Fruit fly (Drosophila melanogaster) whole organism, prepupa: Measurements from ENCODE around the gene CG32270.
A peak's percentile ranks its signal among the peaks of the same experiment; 100 is the strongest.

ENCODE experiments used
- Blimp-1 ChIP-seq: fragments of 200-800 bp; sonication (Bioruptor generic); optimal IDR thresholded peaks from 3 replicates; lab custom pipeline; 2017; ENCODE audit warnings: missing biosample characterization, missing genetic modification characterization, mild to moderate bottlenecking, moderate library complexity, missing genetic modification reagents
- CG10631 ChIP-seq: fragments of 200-800 bp; sonication (Bioruptor generic); optimal IDR thresholded peaks from 2 replicates; lab custom pipeline; 2016; ENCODE audit warnings: missing biosample characterization, missing genetic modification characterization
- CG10669 ChIP-seq: fragments of 200-800 bp; sonication (Bioruptor generic); optimal IDR thresholded peaks from 3 replicates; lab custom pipeline; 2018; ENCODE audit warnings: missing biosample characterization, mild to moderate bottlenecking, missing genetic modification characterization, moderate library complexity
- CG11294 ChIP-seq: fragments of 200-800 bp; sonication (Bioruptor generic); IDR thresholded peaks from 2 replicates; pipeline ENCODE4 v1.3.6; 2022; ENCODE audit warnings: missing biosample characterization, missing genetic modification characterization
- CG11762 ChIP-seq: fragments of 200-800 bp; sonication (Bioruptor generic); optimal IDR thresholded peaks from 3 replicates; lab custom pipeline; 2016; ENCODE audit warnings: missing biosample characterization, missing genetic modification characterization; ENCODE audit not compliant: insufficient read depth
- CG11902 ChIP-seq: fragments of 200-800 bp; sonication (Bioruptor generic); optimal IDR thresholded peaks from 3 replicates; lab custom pipeline; 2016; ENCODE audit warnings: missing biosample characterization, missing genetic modification characterization
- CG3032 ChIP-seq: fragments of 200-800 bp; optimal IDR thresholded peaks from 2 replicates; lab custom pipeline; 2019; ENCODE audit warnings: missing biosample characterization, mild to moderate bottlenecking, missing genetic modification characterization, moderate library complexity
- CG31627 ChIP-seq: fragments of 200-800 bp; sonication (Bioruptor generic); optimal IDR thresholded peaks from 3 replicates; lab custom pipeline; 2016; ENCODE audit warnings: missing biosample characterization, missing genetic modification characterization
- CG32006 ChIP-seq: fragments of 200-800 bp; sonication (Bioruptor generic); optimal IDR thresholded peaks from 3 replicates; lab custom pipeline; 2017; ENCODE audit warnings: missing biosample characterization, mild to moderate bottlenecking, missing genetic modification characterization
- CG34406 ChIP-seq: fragments of 200-800 bp; sonication (Bioruptor generic); optimal IDR thresholded peaks from 3 replicates; lab custom pipeline; 2016; ENCODE audit warnings: missing biosample characterization, missing genetic modification characterization
- CG3919 ChIP-seq: fragments of 200-800 bp; sonication (Bioruptor generic); optimal IDR thresholded peaks from 3 replicates; lab custom pipeline; 2016; ENCODE audit warnings: missing biosample characterization, missing genetic modification characterization
- CG6276 ChIP-seq: fragments of 200-800 bp; sonication (Bioruptor generic); optimal IDR thresholded peaks from 2 replicates; lab custom pipeline; 2017; ENCODE audit warnings: missing biosample characterization, mild to moderate bottlenecking, missing genetic modification characterization
- CG6792 ChIP-seq: fragments of 200-800 bp; sonication (Bioruptor generic); optimal IDR thresholded peaks from 3 replicates; lab custom pipeline; 2016; ENCODE audit warnings: missing biosample characterization, missing genetic modification characterization
- CG6854 ChIP-seq: fragments of 200-800 bp; sonication (Bioruptor generic); optimal IDR thresholded peaks from 2 replicates; lab custom pipeline; 2017; ENCODE audit warnings: missing biosample characterization, mild to moderate bottlenecking, missing genetic modification characterization
- CG8119 ChIP-seq: fragments of 200-800 bp; sonication (Bioruptor generic); IDR thresholded peaks from 3 replicates; pipeline ENCODE4 v1.3.6; 2022; ENCODE audit warnings: missing biosample characterization, missing genetic modification characterization
- CG8319 ChIP-seq: fragments of 200-800 bp; sonication (Bioruptor generic); optimal IDR thresholded peaks from 3 replicates; lab custom pipeline; 2016; ENCODE audit warnings: missing biosample characterization, missing genetic modification characterization
- CG8632 ChIP-seq: fragments of 200-800 bp; sonication (Bioruptor generic); optimal IDR thresholded peaks from 3 replicates; lab custom pipeline; 2016; ENCODE audit warnings: missing biosample characterization, missing genetic modification characterization
- CG9139 ChIP-seq: fragments of 200-800 bp; sonication (Bioruptor generic); optimal IDR thresholded peaks from 3 replicates; lab custom pipeline; 2017; ENCODE audit warnings: missing biosample characterization, mild to moderate bottlenecking, missing genetic modification characterization
- Eip75B ChIP-seq: fragments of 200-800 bp; sonication (Bioruptor generic); optimal IDR thresholded peaks from 3 replicates; lab custom pipeline; 2016; ENCODE audit warnings: missing biosample characterization, missing genetic modification characterization
- Eip78C ChIP-seq: fragments of 200-800 bp; sonication (Bioruptor generic); peaks from one replicate; lab custom pipeline; 2016; ENCODE audit warnings: missing biosample characterization, missing genetic modification characterization
- Eip93F ChIP-seq: fragments of 200-800 bp; sonication (Bioruptor generic); optimal IDR thresholded peaks from 2 replicates; lab custom pipeline; 2016; ENCODE audit warnings: missing biosample characterization, mild to moderate bottlenecking, missing genetic modification characterization
- Ets21C ChIP-seq: fragments of 200-800 bp; sonication (Bioruptor generic); optimal IDR thresholded peaks from 3 replicates; lab custom pipeline; 2016; ENCODE audit warnings: missing biosample characterization, missing genetic modification characterization
- Gug ChIP-seq: fragments of 200-800 bp; sonication (Bioruptor generic); IDR thresholded peaks from 2 replicates; pipeline ENCODE4 v1.3.6; 2022; ENCODE audit warnings: missing biosample characterization, missing genetic modification characterization
- Hr38 ChIP-seq: sonication (Bioruptor generic); optimal IDR thresholded peaks from 2 replicates; lab custom pipeline; 2016; ENCODE audit warnings: missing biosample characterization, missing genetic modification characterization
- Hr39 ChIP-seq: fragments of 200-800 bp; sonication (Bioruptor generic); optimal IDR thresholded peaks from 2 replicates; lab custom pipeline; 2016; ENCODE audit warnings: missing biosample characterization, missing genetic modification characterization
- Hr4 ChIP-seq: fragments of 200-800 bp; sonication (Bioruptor generic); optimal IDR thresholded peaks from 3 replicates; lab custom pipeline; 2016; ENCODE audit warnings: missing biosample characterization, missing genetic modification characterization
- Lpt ChIP-seq: fragments of 200-800 bp; sonication (Bioruptor generic); optimal IDR thresholded peaks from 3 replicates; lab custom pipeline; 2016; ENCODE audit warnings: missing biosample characterization, missing genetic modification characterization
- Met ChIP-seq: fragments of 200-800 bp; sonication (Bioruptor generic); optimal IDR thresholded peaks from 3 replicates; lab custom pipeline; 2016; ENCODE audit warnings: missing biosample characterization, missing genetic modification characterization
- OdsH ChIP-seq: fragments of 200-800 bp; sonication (Bioruptor generic); optimal IDR thresholded peaks from 3 replicates; lab custom pipeline; 2016; ENCODE audit warnings: missing biosample characterization, missing genetic modification characterization
- Smox ChIP-seq: fragments of 200-800 bp; sonication (Bioruptor generic); optimal IDR thresholded peaks from 3 replicates; lab custom pipeline; 2016; ENCODE audit warnings: missing biosample characterization, missing genetic modification characterization
- Sox102F ChIP-seq: fragments of 200-800 bp; sonication (Bioruptor generic); optimal IDR thresholded peaks from 2 replicates; lab custom pipeline; 2016; ENCODE audit warnings: missing biosample characterization, mild to moderate bottlenecking, missing genetic modification characterization
- Sox14 ChIP-seq: fragments of 200-800 bp; sonication (Bioruptor generic); optimal IDR thresholded peaks from 3 replicates; lab custom pipeline; 2016; ENCODE audit warnings: missing biosample characterization, missing genetic modification characterization
- Sox15 ChIP-seq: fragments of 200-800 bp; sonication (Bioruptor generic); optimal IDR thresholded peaks from 3 replicates; lab custom pipeline; 2016; ENCODE audit warnings: missing biosample characterization, missing genetic modification characterization
- achi ChIP-seq: fragments of 200-800 bp; sonication (Bioruptor generic); optimal IDR thresholded peaks from 3 replicates; lab custom pipeline; 2016; ENCODE audit warnings: missing biosample characterization, missing genetic modification characterization
- acj6 ChIP-seq: fragments of 200-800 bp; sonication (Bioruptor generic); optimal IDR thresholded peaks from 3 replicates; lab custom pipeline; 2016; ENCODE audit warnings: missing biosample characterization, missing genetic modification characterization
- cyc ChIP-seq: fragments of 200-800 bp; sonication (Bioruptor generic); optimal IDR thresholded peaks from 3 replicates; lab custom pipeline; 2016; ENCODE audit warnings: missing biosample characterization, missing genetic modification characterization
- dac ChIP-seq: fragments of 200-800 bp; sonication (Bioruptor generic); optimal IDR thresholded peaks from 2 replicates; lab custom pipeline; 2017; ENCODE audit warnings: missing biosample characterization, mild to moderate bottlenecking, missing genetic modification characterization
- dsx ChIP-seq: fragments of 200-800 bp; optimal IDR thresholded peaks from 3 replicates; lab custom pipeline; 2019; ENCODE audit warnings: missing biosample characterization, mild to moderate bottlenecking, missing genetic modification characterization, moderate library complexity; ENCODE audit not compliant: poor library complexity, severe bottlenecking
- eg ChIP-seq: fragments of 200-800 bp; sonication (Bioruptor generic); IDR thresholded peaks from 3 replicates; pipeline ENCODE4 v1.3.6; 2022; ENCODE audit warnings: missing biosample characterization, missing genetic modification characterization
- esn ChIP-seq: fragments of 200-800 bp; sonication (Bioruptor generic); optimal IDR thresholded peaks from 2 replicates; lab custom pipeline; 2016; ENCODE audit warnings: missing biosample characterization, mild to moderate bottlenecking, missing genetic modification characterization, moderate library complexity
- fd59A ChIP-seq: fragments of 200-800 bp; sonication (Bioruptor generic); optimal IDR thresholded peaks from 2 replicates; lab custom pipeline; 2017; ENCODE audit warnings: missing biosample characterization, mild to moderate bottlenecking, missing genetic modification characterization, missing genetic modification reagents
- fd85E ChIP-seq: fragments of 200-800 bp; sonication (Bioruptor generic); optimal IDR thresholded peaks from 3 replicates; lab custom pipeline; 2016; ENCODE audit warnings: missing biosample characterization, missing genetic modification characterization
- fkh ChIP-seq: fragments of 200-800 bp; sonication (Bioruptor generic); optimal IDR thresholded peaks from 3 replicates; lab custom pipeline; 2017; ENCODE audit warnings: missing biosample characterization, mild to moderate bottlenecking, missing genetic modification characterization, moderate library complexity
- lz ChIP-seq: fragments of 200-800 bp; sonication (Bioruptor generic); optimal IDR thresholded peaks from 3 replicates; lab custom pipeline; 2016; ENCODE audit warnings: missing biosample characterization, missing genetic modification characterization
- pdm3 ChIP-seq: fragments of 200-800 bp; sonication (Bioruptor generic); optimal IDR thresholded peaks from 3 replicates; lab custom pipeline; 2016; ENCODE audit warnings: missing biosample characterization, missing genetic modification characterization
- salr ChIP-seq, 2 experiments: fragments of 200-800 bp; sonication (Bioruptor generic); optimal IDR thresholded peaks; 3 replicates each; lab custom pipeline; 2016 to 2018; ENCODE audit warnings: missing biosample characterization in 2 of 2, missing genetic modification characterization in 2 of 2, mild to moderate bottlenecking in 1 of 2
- ss ChIP-seq, 2 experiments: fragments of 200-800 bp; sonication (Bioruptor generic); optimal IDR thresholded peaks; 2 replicates in 1 of 2; 3 replicates in 1 of 2; lab custom pipeline; 2017 to 2018; ENCODE audit warnings: mild to moderate bottlenecking in 2 of 2, missing biosample characterization in 2 of 2, missing genetic modification characterization in 2 of 2, moderate library complexity in 1 of 2
- svp ChIP-seq: fragments of 200-800 bp; sonication (Bioruptor generic); peaks from one replicate; lab custom pipeline; 2016; ENCODE audit warnings: missing biosample characterization, missing genetic modification characterization
- topi ChIP-seq: fragments of 200-800 bp; sonication (Bioruptor generic); optimal IDR thresholded peaks from 3 replicates; lab custom pipeline; 2016; ENCODE audit warnings: missing biosample characterization, missing genetic modification characterization

The CG32270 gene

DNA sequence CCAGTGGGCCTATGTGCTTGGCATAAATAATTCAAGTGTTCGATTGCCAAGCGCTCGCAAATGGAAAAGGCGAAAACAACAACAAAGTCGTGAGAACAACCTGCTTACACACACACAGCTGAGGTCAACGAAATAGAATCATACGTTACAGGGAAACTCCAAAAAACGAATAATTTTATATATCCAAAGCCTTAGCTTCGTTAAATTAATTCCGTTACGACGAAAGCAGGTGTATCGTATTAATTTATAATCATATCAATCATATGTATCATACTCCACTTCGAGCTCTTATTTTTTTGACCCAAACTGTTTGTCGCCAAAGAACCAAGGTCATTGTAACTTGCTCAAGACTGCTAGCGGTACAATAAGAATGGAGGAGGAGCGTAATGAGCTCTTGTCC is 29.3 kb downstream of the CG32270 start (continued):
- TF ChIP-seq OdsH, result no peak
- peak in 1 of 2 experiments; percentile 89 for TF ChIP-seq ss (GFP tag; optimal IDR thresholded peaks at IDR 0.05; lab: Kevin White, UChicago)
- TF ChIP-seq cyc (GFP tag; lab: Kevin White, UChicago), result peak; percentile 93
- peak; percentile 78 for TF ChIP-seq CG11294 (GFP tag; lab: Robert Waterston, UW)
- TF ChIP-seq CG34406, result peak; percentile 89
- TF ChIP-seq salr (GFP tag; optimal IDR thresholded peaks at IDR 0.05; lab: Kevin White, UChicago), result peak in 1 of 2 experiments; percentile 84
- no peak for TF ChIP-seq CG6276
- peak; percentile 98 for TF ChIP-seq Eip78C (GFP tag; lab: Kevin White, UChicago)
- TF ChIP-seq Sox14 (GFP tag; lab: Kevin White, UChicago), result peak; percentile 93
- peak; percentile 93 for TF ChIP-seq CG6792 (GFP tag; lab: Kevin White, UChicago)
- TF ChIP-seq svp (GFP tag; lab: Kevin White, UChicago), result no peak
- peak; percentile 95 for TF ChIP-seq Hr39
- TF ChIP-seq Gug (GFP tag; lab: Robert Waterston, UW), result peak; percentile 86
- TF ChIP-seq Smox (GFP tag; lab: Kevin White, UChicago), result no peak
- TF ChIP-seq CG9139 (GFP tag; lab: Kevin White, UChicago), result peak; percentile 86
- peak; percentile 93 for TF ChIP-seq CG10669 (GFP tag; lab: Kevin White, UChicago)
- peak; percentile 35 for TF ChIP-seq dac (GFP tag; lab: Kevin White, UChicago)
- TF ChIP-seq acj6, result peak; percentile 89
- peak; percentile 84 for TF ChIP-seq CG8119
- peak; percentile 93 for TF ChIP-seq lz (GFP tag; lab: Kevin White, UChicago)
- TF ChIP-seq topi (GFP tag; lab: Kevin White, UChicago), result peak; percentile 94
- peak; percentile 83 for TF ChIP-seq CG11762
- peak; percentile 67 for TF ChIP-seq fd85E (GFP tag; lab: Kevin White, UChicago)
- TF ChIP-seq CG8319 (GFP tag; lab: Kevin White, UChicago), result peak; percentile 85
- TF ChIP-seq CG6854 (GFP tag; lab: Kevin White, UChicago), result peak; percentile 89
- TF ChIP-seq, all 60 proteins: peak for 49

DNA sequence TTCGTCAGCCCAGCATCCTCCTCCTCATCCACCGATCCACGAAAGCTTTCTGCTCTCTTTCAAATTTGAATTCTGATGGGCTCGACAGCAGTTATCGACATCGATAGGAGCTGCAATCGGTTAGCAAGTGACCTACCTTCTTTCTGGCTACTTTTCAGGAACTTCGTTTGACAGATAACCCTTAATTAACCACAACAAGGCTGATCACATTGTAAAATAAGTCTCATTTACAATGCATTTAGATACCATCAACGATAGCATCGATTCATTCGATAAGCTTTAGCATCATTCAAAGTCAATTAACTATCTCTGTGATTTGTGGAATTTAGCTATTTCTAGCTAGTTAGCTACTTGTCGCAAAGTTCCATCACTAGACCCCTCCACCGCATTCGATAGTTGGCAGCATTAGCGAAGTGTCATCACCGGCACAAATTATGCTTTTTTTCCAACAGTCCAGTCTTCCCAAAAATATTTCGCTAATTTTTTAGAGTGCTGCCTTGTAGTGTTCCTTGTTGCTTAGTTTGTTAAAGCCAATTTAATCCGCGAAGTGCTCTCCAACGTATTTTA is 30.2 kb downstream of the CG32270 start, which contains the start of the genes MnM and Girdin:
TSS of gene MnM (minus strand) at position 51 of the 567 bp plus-strand sequence.
TSS of gene Girdin (plus strand) at position 401 of the 567 bp plus-strand sequence.
- TF ChIP-seq dsx, result no peak
- no peak for TF ChIP-seq Eip93F (GFP tag; lab: Kevin White, UChicago)
- TF ChIP-seq CG6276, result no peak
- no peak for TF ChIP-seq achi (GFP tag; lab: Kevin White, UChicago)
- no peak for TF ChIP-seq eg
- TF ChIP-seq Met, result no peak
- no peak for TF ChIP-seq svp (GFP tag; lab: Kevin White, UChicago)
- TF ChIP-seq CG10631 (GFP tag; lab: Kevin White, UChicago), result no peak
- TF ChIP-seq CG3919 (GFP tag; lab: Kevin White, UChicago), result no peak
- TF ChIP-seq Hr4 (GFP tag; lab: Kevin White, UChicago), result no peak
- no peak for TF ChIP-seq CG11902 (GFP tag; lab: Kevin White, UChicago)
- peak; percentile 81 for TF ChIP-seq Hr39
- TF ChIP-seq CG31627 (GFP tag; lab: Kevin White, UChicago), result peak; percentile 79
- peak; percentile 59 for TF ChIP-seq Smox (GFP tag; lab: Kevin White, UChicago)
- TF ChIP-seq Blimp-1 (GFP tag; lab: Kevin White, UChicago), result no peak
- peak; percentile 11 for TF ChIP-seq CG34406
- peak; percentile 6 for TF ChIP-seq fd59A (GFP tag; lab: Kevin White, UChicago)
- no peak for TF ChIP-seq topi (GFP tag; lab: Kevin White, UChicago)
- peak; percentile 38 for TF ChIP-seq Sox15 (GFP tag; lab: Kevin White, UChicago)
- no peak for TF ChIP-seq CG6792 (GFP tag; lab: Kevin White, UChicago)
- TF ChIP-seq Hr38 (GFP tag; lab: Kevin White, UChicago), result no peak
- TF ChIP-seq Eip78C (GFP tag; lab: Kevin White, UChicago), result no peak
- TF ChIP-seq pdm3 (GFP tag; lab: Kevin White, UChicago), result no peak
- TF ChIP-seq fkh (GFP tag; lab: Kevin White, UChicago), result no peak
- no peak for TF ChIP-seq CG11762
- peak; percentile 84 for TF ChIP-seq lz (GFP tag; lab: Kevin White, UChicago)
- TF ChIP-seq CG32006 (GFP tag; lab: Kevin White, UChicago), result no peak
- TF ChIP-seq CG3032, result peak; percentile 44
- TF ChIP-seq Eip75B (GFP tag; lab: Kevin White, UChicago), result no peak
- TF ChIP-seq CG8119, result no peak
- no peak for TF ChIP-seq Ets21C
- no peak for TF ChIP-seq Sox102F (GFP tag; lab: Kevin White, UChicago)
- TF ChIP-seq esn (GFP tag; lab: Kevin White, UChicago), result peak; percentile 76
- peak; percentile 19 for TF ChIP-seq Lpt (GFP tag; lab: Kevin White, UChicago)
- no peak for TF ChIP-seq ss (GFP tag; optimal IDR thresholded peaks at IDR 0.05; lab: Kevin White, UChicago)
- no peak for TF ChIP-seq CG8632 (GFP tag; lab: Kevin White, UChicago)
- peak; percentile 28; the same call in 1 of the 2 replicates for TF ChIP-seq Gug (GFP tag; lab: Robert Waterston, UW)
